Worm (Caenorhabditis elegans): ENCODE data around the gene ZK686.3.

DNA sequence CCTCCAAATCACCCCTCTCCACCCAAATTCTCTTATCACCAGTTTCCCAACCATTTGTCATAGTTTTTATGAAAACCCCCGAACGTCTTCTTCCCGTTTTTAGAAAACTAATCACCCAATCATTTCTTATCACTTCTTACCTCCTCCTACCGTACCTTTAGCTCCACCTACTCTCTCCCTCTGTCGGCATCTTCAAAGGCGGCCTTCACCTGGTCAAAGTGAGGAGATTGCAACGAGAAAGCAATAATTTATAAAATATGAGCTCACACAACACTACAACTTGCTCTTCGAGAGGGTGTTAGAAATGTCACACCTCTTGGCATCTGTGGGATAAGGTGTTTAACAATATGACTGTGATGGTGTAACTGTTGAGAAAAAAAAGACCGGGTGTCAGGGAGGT lies 40.2 kb upstream of the ZK686.3 start:
- TF ChIP-seq F49E8.2 (tag; optimal IDR thresholded peaks at IDR 0.05; ENCODE audit: borderline replicate concordance) (no peak), ZK546.5 (tag; optimal IDR thresholded peaks at IDR 0.05) (no peak), unc-62 (GFP tag; optimal IDR thresholded peaks at IDR 0.05 in 1 of 2) (no peak), unc-62 (tag; optimal IDR thresholded peaks at IDR 0.05) (no peak)

Data from whole organism, L4 larva.